Worm (Caenorhabditis elegans) whole organism, early embryonic: ENCODE measurements around the gene egli-1.

Experiments used
- B0310.2 ChIP-seq: sonication (generic microtip); optimal IDR thresholded peaks from 2 replicates; lab custom pipeline; 2016; ENCODE audit warnings: mild to moderate bottlenecking, missing genetic modification characterization, missing compliant biosample characterization
- F13C5.2 ChIP-seq: sonication (generic microtip); optimal IDR thresholded peaks from 2 replicates; lab custom pipeline; 2017; ENCODE audit warnings: mild to moderate bottlenecking, missing genetic modification characterization, inconsistent platforms, missing compliant biosample characterization
- ama-1 ChIP-seq: fragments of 150-350 bp; optimal IDR thresholded peaks from 2 replicates; lab custom pipeline; 2014
- ceh-13 ChIP-seq: fragments of 200-800 bp; sonication (Bioruptor generic); optimal IDR thresholded peaks from 2 replicates; lab custom pipeline; 2018; ENCODE audit warnings: mild to moderate bottlenecking, missing genetic modification characterization, missing compliant biosample characterization
- flt-1 ChIP-seq: fragments of 200-800 bp; sonication (Bioruptor generic); IDR thresholded peaks from 2 replicates; pipeline ENCODE4 v1.3.6; 2022; ENCODE audit warnings: missing genetic modification characterization, missing compliant biosample characterization
- hmbx-1 ChIP-seq: sonication (generic microtip); optimal IDR thresholded peaks from 2 replicates; lab custom pipeline; 2016; ENCODE audit warnings: mild to moderate bottlenecking, missing genetic modification characterization, missing compliant biosample characterization
- hmg-4 ChIP-seq: fragments of 200-800 bp; sonication (Bioruptor generic); optimal IDR thresholded peaks from 2 replicates; lab custom pipeline; 2018; ENCODE audit warnings: mild to moderate bottlenecking, missing genetic modification characterization, missing compliant biosample characterization
- pes-1 ChIP-seq: fragments of 200-800 bp; sonication (Bioruptor generic); IDR thresholded peaks from 2 replicates; pipeline ENCODE4 v1.3.6; 2022; ENCODE audit warnings: missing genetic modification reagents, missing genetic modification characterization, missing compliant biosample characterization
- sea-1 ChIP-seq: fragments of 200-800 bp; sonication (Bioruptor generic); conservative IDR thresholded peaks from 2 replicates; pipeline ENCODE4 v1.3.6; 2022; ENCODE audit warnings: missing genetic modification characterization, missing compliant biosample characterization
- tra-4 ChIP-seq: sonication (generic microtip); optimal IDR thresholded peaks from 2 replicates; lab custom pipeline; 2017; ENCODE audit warnings: missing genetic modification characterization, missing compliant biosample characterization

ce11 chrII:9333034-9333433 lies 9.3 kb downstream of the egli-1 start:
- TF ChIP-seq pes-1 (GFP tag; lab: Robert Waterston, UW) (no peak), hmg-4 (GFP tag; lab: Kevin White, UChicago) (no peak), sea-1 (no peak), B0310.2 (tag; lab: Kevin White, UChicago) (no peak), ceh-13 (GFP tag; lab: Kevin White, UChicago) (no peak), ama-1 (lab: Kevin White, UChicago) (no peak), flt-1 (GFP tag; lab: Robert Waterston, UW) (no peak), tra-4 (tag; lab: Kevin White, UChicago) (no peak), hmbx-1 (no peak), F13C5.2 (tag; lab: Kevin White, UChicago) (no peak)
